Worm (Caenorhabditis elegans) whole organism, L2 larva: ENCODE data around the gene C01G12.5.

Experiments
- C34F6.9 ChIP-seq: fragments of 150-350 bp; optimal IDR thresholded peaks from 2 replicates; lab custom pipeline; 2014; ENCODE audit warnings: missing biosample characterization, missing genetic modification characterization
- F13H6.1 ChIP-seq: sonication (generic microtip); optimal IDR thresholded peaks from 2 replicates; lab custom pipeline; 2016; ENCODE audit warnings: missing genetic modification characterization, missing compliant biosample characterization
- Y55F3AM.14 ChIP-seq: fragments of 200-800 bp; sonication (Bioruptor generic); optimal IDR thresholded peaks from 2 replicates; lab custom pipeline; 2018; ENCODE audit warnings: mild to moderate bottlenecking, missing genetic modification characterization, missing compliant biosample characterization
- aly-2 ChIP-seq: fragments of 150-350 bp; optimal IDR thresholded peaks from 2 replicates; lab custom pipeline; 2014; ENCODE audit warnings: missing biosample characterization, missing genetic modification characterization
- ama-1 ChIP-seq: fragments of 150-350 bp; optimal IDR thresholded peaks from 2 replicates; lab custom pipeline; 2018; ENCODE audit warnings: inconsistent platforms
- blmp-1 ChIP-seq: sonication (generic microtip); optimal IDR thresholded peaks from 2 replicates; lab custom pipeline; 2017; ENCODE audit warnings: missing genetic modification characterization, mild to moderate bottlenecking, missing compliant biosample characterization, antibody characterized with exemption, moderate library complexity; ENCODE audit not compliant: insufficient read depth
- ceh-16 ChIP-seq: fragments of 150-350 bp; optimal IDR thresholded peaks from 2 replicates; lab custom pipeline; 2014; ENCODE audit warnings: missing biosample characterization, missing genetic modification characterization
- crh-2 ChIP-seq: sonication (generic microtip); optimal IDR thresholded peaks from 2 replicates; lab custom pipeline; 2017; ENCODE audit warnings: missing biosample characterization, missing genetic modification characterization
- dmd-4 ChIP-seq: sonication (generic microtip); optimal IDR thresholded peaks from 2 replicates; lab custom pipeline; 2017; ENCODE audit warnings: missing biosample characterization, missing genetic modification characterization
- elt-3 ChIP-seq: sonication (generic microtip); optimal IDR thresholded peaks from 2 replicates; lab custom pipeline; 2017; ENCODE audit warnings: missing biosample characterization, missing genetic modification characterization
- fos-1 ChIP-seq: fragments of 150-350 bp; optimal IDR thresholded peaks from 2 replicates; lab custom pipeline; 2014; ENCODE audit warnings: missing biosample characterization, missing genetic modification characterization
- lin-11 ChIP-seq: fragments of 150-350 bp; sonication (generic microtip); optimal IDR thresholded peaks from 2 replicates; lab custom pipeline; 2014; ENCODE audit warnings: missing biosample characterization, missing genetic modification characterization, inconsistent platforms, mixed read lengths
- lin-13 ChIP-seq: fragments of 150-350 bp; optimal IDR thresholded peaks from 2 replicates; lab custom pipeline; 2014; ENCODE audit warnings: missing biosample characterization, missing genetic modification reagents, missing genetic modification characterization
- lin-39 ChIP-seq: fragments of 150-350 bp; optimal IDR thresholded peaks from 2 replicates; lab custom pipeline; 2014; ENCODE audit warnings: missing biosample characterization, missing genetic modification reagents, missing genetic modification characterization
- lsy-2 ChIP-seq, 2 experiments: fragments of 150-350 bp in 1 of 2; sonication (generic microtip) in 1 of 2; optimal IDR thresholded peaks; 2 replicates each; lab custom pipeline; 2014 to 2017; ENCODE audit warnings: missing biosample characterization in 2 of 2, missing genetic modification characterization in 2 of 2
- mab-5 ChIP-seq: fragments of 150-350 bp; optimal IDR thresholded peaks from 2 replicates; lab custom pipeline; 2014; ENCODE audit warnings: missing biosample characterization, missing genetic modification characterization
- mbf-1 ChIP-seq: sonication (generic microtip); optimal IDR thresholded peaks from 2 replicates; lab custom pipeline; 2017; ENCODE audit warnings: missing biosample characterization, missing genetic modification characterization
- nhr-11 ChIP-seq: fragments of 150-350 bp; optimal IDR thresholded peaks from 2 replicates; lab custom pipeline; 2014; ENCODE audit warnings: missing biosample characterization, missing genetic modification characterization
- nhr-12 ChIP-seq: fragments of 150-350 bp; optimal IDR thresholded peaks from 2 replicates; lab custom pipeline; 2014; ENCODE audit warnings: missing biosample characterization, missing genetic modification characterization
- nhr-129 ChIP-seq: fragments of 150-350 bp; optimal IDR thresholded peaks from 2 replicates; lab custom pipeline; 2014; ENCODE audit warnings: missing biosample characterization, missing genetic modification characterization
- nhr-21 ChIP-seq: fragments of 150-350 bp; optimal IDR thresholded peaks from 2 replicates; lab custom pipeline; 2014; ENCODE audit warnings: missing biosample characterization, missing genetic modification characterization
- nhr-237 ChIP-seq: fragments of 150-350 bp; optimal IDR thresholded peaks from 2 replicates; lab custom pipeline; 2014; ENCODE audit warnings: missing biosample characterization, missing genetic modification characterization
- nhr-25 ChIP-seq: fragments of 150-350 bp; sonication (generic microtip); optimal IDR thresholded peaks from 3 replicates; lab custom pipeline; 2014; ENCODE audit warnings: missing biosample characterization, missing genetic modification characterization
- nhr-6 ChIP-seq: fragments of 150-350 bp; optimal IDR thresholded peaks from 2 replicates; lab custom pipeline; 2014; ENCODE audit warnings: missing biosample characterization, missing genetic modification characterization
- peb-1 ChIP-seq: fragments of 150-350 bp; optimal IDR thresholded peaks from 2 replicates; lab custom pipeline; 2014; ENCODE audit warnings: missing biosample characterization, missing genetic modification characterization
- sem-4 ChIP-seq: fragments of 150-350 bp; optimal IDR thresholded peaks from 2 replicates; lab custom pipeline; 2014; ENCODE audit warnings: missing biosample characterization, missing genetic modification reagents, missing genetic modification characterization
- sma-9 ChIP-seq, 2 experiments: fragments of 150-350 bp in 1 of 2; sonication (generic microtip) in 1 of 2; optimal IDR thresholded peaks; 2 replicates each; lab custom pipeline; 2014 to 2016; ENCODE audit warnings: missing genetic modification characterization in 2 of 2, mild to moderate bottlenecking in 1 of 2, missing biosample characterization in 1 of 2, missing compliant biosample characterization in 1 of 2, missing genetic modification reagents in 1 of 2, moderate library complexity in 1 of 2
- snpc-4 ChIP-seq: fragments of 150-350 bp; optimal IDR thresholded peaks from 2 replicates; lab custom pipeline; 2014; ENCODE audit warnings: missing biosample characterization, missing genetic modification characterization
- unc-39 ChIP-seq: fragments of 150-350 bp; optimal IDR thresholded peaks from 2 replicates; lab custom pipeline; 2014; ENCODE audit warnings: missing biosample characterization, missing genetic modification characterization
- unc-55 ChIP-seq: fragments of 150-350 bp; sonication (generic microtip); optimal IDR thresholded peaks from 3 replicates; lab custom pipeline; 2014; ENCODE audit warnings: missing biosample characterization, missing genetic modification reagents, missing genetic modification characterization
- unc-62 ChIP-seq: fragments of 150-350 bp; optimal IDR thresholded peaks from 2 replicates; lab custom pipeline; 2014; ENCODE audit warnings: missing biosample characterization, missing genetic modification reagents, missing genetic modification characterization
- zag-1 ChIP-seq: fragments of 150-350 bp; optimal IDR thresholded peaks from 2 replicates; lab custom pipeline; 2014; ENCODE audit warnings: missing biosample characterization, missing genetic modification characterization
- ztf-1 ChIP-seq: fragments of 200-800 bp; sonication (Bioruptor generic); conservative IDR thresholded peaks from 2 replicates; pipeline ENCODE4 v1.3.6; 2022; ENCODE audit warnings: missing genetic modification characterization, missing compliant biosample characterization
- ztf-11 ChIP-seq: sonication (generic microtip); optimal IDR thresholded peaks from 2 replicates; lab custom pipeline; 2017; ENCODE audit warnings: missing biosample characterization, missing genetic modification characterization
- ztf-4 ChIP-seq: fragments of 150-350 bp; optimal IDR thresholded peaks from 2 replicates; lab custom pipeline; 2014; ENCODE audit warnings: missing biosample characterization, missing genetic modification characterization

C01G12.5 gene

ce11 chrII:14616402-14616801, 29.1 kb upstream of the C01G12.5 start:
- no peak for TF ChIP-seq ztf-11 (tag; lab: Kevin White, UChicago)
- TF ChIP-seq blmp-1 (tag; lab: Kevin White, UChicago): peak; percentile 34
- peak; percentile 27 for TF ChIP-seq nhr-25 (tag; lab: Kevin White, UChicago)
- TF ChIP-seq mab-5 (tag; lab: Kevin White, UChicago): no peak
- TF ChIP-seq fos-1: peak; percentile 27
- TF ChIP-seq lin-11 (tag; lab: Kevin White, UChicago): no peak
- TF ChIP-seq lsy-2 (tag; optimal IDR thresholded peaks at IDR 0.05; lab: Kevin White, UChicago): peak in 1 of 2 experiments; percentile 52

- TF ChIP-seq aly-2 (no peak), lin-13 (GFP tag; lab: Kevin White, UChicago) (no peak), ama-1 (lab: Kevin White, UChicago) (no peak), unc-39 (tag; lab: Kevin White, UChicago) (no peak), mbf-1 (tag; lab: Kevin White, UChicago) (no peak), ceh-16 (tag; lab: Kevin White, UChicago) (no peak)
Measured at ce11 chrII:14615735-14616134, 28.4 kb upstream of the C01G12.5 start, which contains the start of gene mltn-9. TSS of gene mltn-9 (plus strand) at chrII:14616035.

DNA sequence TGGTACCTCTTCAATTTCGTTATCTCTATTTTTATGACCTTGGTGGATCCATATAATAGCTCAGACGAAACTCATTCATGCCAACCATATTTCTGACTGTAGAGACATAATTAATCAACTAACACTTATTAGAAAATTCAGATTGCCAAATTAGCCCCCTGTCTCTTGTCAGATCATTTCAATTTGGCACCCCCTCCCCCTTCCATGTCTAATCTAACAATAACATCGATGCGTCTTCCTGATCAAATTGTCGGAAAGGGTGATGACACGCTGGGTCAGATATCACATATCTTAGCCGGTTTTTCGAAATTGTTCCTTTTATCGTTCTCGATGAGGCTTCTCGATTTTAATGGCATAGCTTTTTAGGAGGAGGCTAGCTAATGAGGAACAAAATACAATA, 24.0 kb upstream of the C01G12.5 start:
- TF ChIP-seq ama-1 (lab: Kevin White, UChicago) (no peak), zag-1 (tag; lab: Kevin White, UChicago) (no peak), dmd-4 (tag; lab: Kevin White, UChicago) (no peak), nhr-25 (tag; lab: Kevin White, UChicago) (no peak), nhr-11 (tag; lab: Kevin White, UChicago) (no peak), lin-13 (GFP tag; lab: Kevin White, UChicago) (no peak), elt-3 (no peak), blmp-1 (tag; lab: Kevin White, UChicago) (no peak)
- TF ChIP-seq, all 48 proteins: peak for 0

- TF ChIP-seq ztf-4 (tag; lab: Kevin White, UChicago) (no peak), aly-2 (no peak), snpc-4 (tag; lab: Kevin White, UChicago) (no peak), nhr-12 (tag; lab: Kevin White, UChicago) (no peak), unc-55 (no peak), lin-39 (tag; lab: Kevin White, UChicago) (no peak), ztf-1 (no peak), elt-3 (no peak), nhr-11 (tag; lab: Kevin White, UChicago) (no peak), peb-1 (tag; lab: Kevin White, UChicago) (no peak), sma-9 (GFP tag; optimal IDR thresholded peaks at IDR 0.05; lab: Kevin White, UChicago) (no peak), sma-9 (tag; optimal IDR thresholded peaks at IDR 0.05; lab: Kevin White, UChicago) (no peak), ceh-16 (tag; lab: Kevin White, UChicago) (no peak), ama-1 (lab: Kevin White, UChicago) (peak; percentile 67), mbf-1 (tag; lab: Kevin White, UChicago) (no peak), lin-13 (GFP tag; lab: Kevin White, UChicago) (no peak), nhr-237 (tag; lab: Kevin White, UChicago) (no peak), F13H6.1 (tag; lab: Kevin White, UChicago) (no peak), nhr-6 (tag; lab: Kevin White, UChicago) (no peak), nhr-21 (tag; lab: Kevin White, UChicago) (peak; percentile 24), blmp-1 (tag; lab: Kevin White, UChicago) (peak; percentile 60), unc-62 (GFP tag; lab: Kevin White, UChicago) (no peak), sem-4 (tag; lab: Kevin White, UChicago) (no peak), Y55F3AM.14 (GFP tag; lab: Kevin White, UChicago) (no peak), C34F6.9 (tag; lab: Kevin White, UChicago) (no peak), lsy-2 (tag; optimal IDR thresholded peaks at IDR 0.05; lab: Kevin White, UChicago) (peak in 1 of 2 experiments; percentile 7), crh-2 (tag; lab: Kevin White, UChicago) (no peak), nhr-129 (peak; percentile 2), nhr-25 (tag; lab: Kevin White, UChicago) (no peak), fos-1 (no peak)
- TF ChIP-seq, all 48 proteins: peak for 5
Measured at ce11 chrII:14610492-14611142, 23.3 kb upstream of the C01G12.5 start.
